Fruit fly (Drosophila melanogaster): ENCODE measurements around the gene CG31524.

dm6 chr3R:30466515-30466914, 47.6 kb downstream of the CG31524 start:
- TF ChIP-seq CG32264 (GFP tag; optimal IDR thresholded peaks at IDR 0.05) (no peak), usp (GFP tag; optimal IDR thresholded peaks at IDR 0.05) (no peak), tai (GFP tag; optimal IDR thresholded peaks at IDR 0.05) (no peak), Vsx2 (GFP tag; optimal IDR thresholded peaks at IDR 0.05; ENCODE audit: partially characterized antibody) (no peak), Mio (GFP tag; optimal IDR thresholded peaks at IDR 0.05) (no peak), CG9705 (GFP tag; optimal IDR thresholded peaks at IDR 0.05) (no peak), OdsH (GFP tag; optimal IDR thresholded peaks at IDR 0.05) (no peak), pan (optimal IDR thresholded peaks at IDR 0.05) (no peak), CrebA (GFP tag; optimal IDR thresholded peaks at IDR 0.05; ENCODE audit: borderline replicate concordance) (no peak), h (GFP tag; optimal IDR thresholded peaks at IDR 0.05) (no peak)

All from whole organism, wandering third instar larva.